Fruit fly (Drosophila melanogaster) whole organism, embryonic: Measurements from ENCODE around the gene aux.
"Not testable (repeated sequence)": the region's sequence is repeated elsewhere in the genome, so short reads cannot be mapped to it uniquely, and the experiment has no call there.

Experiments
- Adf1 ChIP-seq: fragments of 200-800 bp; sonication (Bioruptor generic); IDR thresholded peaks from 2 replicates; pipeline ENCODE4 v1.3.6; 2022; ENCODE audit warnings: missing biosample characterization, missing genetic modification characterization
- Bgb ChIP-seq: fragments of 200-800 bp; sonication (Bioruptor generic); IDR thresholded peaks from 2 replicates; pipeline ENCODE4 v1.3.6; 2022; ENCODE audit warnings: missing biosample characterization, missing genetic modification characterization; ENCODE audit not compliant: partially characterized antibody
- Blimp-1 ChIP-seq: fragments of 200-800 bp; sonication (Bioruptor generic); optimal IDR thresholded peaks from 3 replicates; lab custom pipeline; 2018; ENCODE audit warnings: missing biosample characterization, missing genetic modification characterization, mild to moderate bottlenecking, moderate library complexity, missing genetic modification reagents
- CG10321 ChIP-seq: fragments of 200-800 bp; sonication (Bioruptor generic); IDR thresholded peaks from 2 replicates; pipeline ENCODE4 v1.3.6; 2022; ENCODE audit warnings: missing biosample characterization, missing genetic modification characterization
- CG11695 ChIP-seq: fragments of 200-800 bp; sonication (Bioruptor generic); IDR thresholded peaks from 3 replicates; pipeline ENCODE4 v1.3.6; 2022; ENCODE audit warnings: missing biosample characterization, missing genetic modification characterization
- CG11723 ChIP-seq: fragments of 200-800 bp; sonication (Bioruptor generic); optimal IDR thresholded peaks from 2 replicates; lab custom pipeline; 2017; ENCODE audit warnings: missing biosample characterization, mild to moderate bottlenecking, missing genetic modification characterization
- CG12155 ChIP-seq: fragments of 200-800 bp; sonication (Bioruptor generic); optimal IDR thresholded peaks from 3 replicates; lab custom pipeline; 2016; ENCODE audit warnings: missing biosample characterization, missing genetic modification characterization
- CG12659 ChIP-seq: fragments of 200-800 bp; sonication (Bioruptor generic); optimal IDR thresholded peaks from 3 replicates; lab custom pipeline; 2017; ENCODE audit warnings: mild to moderate bottlenecking, missing biosample characterization, missing genetic modification reagents, missing genetic modification characterization
- CG12769 ChIP-seq: fragments of 200-800 bp; sonication (Bioruptor generic); optimal IDR thresholded peaks from 2 replicates; lab custom pipeline; 2019; ENCODE audit warnings: missing biosample characterization, mild to moderate bottlenecking, missing genetic modification characterization, moderate library complexity
- CG16813 ChIP-seq: fragments of 200-800 bp; sonication (Bioruptor generic); IDR thresholded peaks from 3 replicates; pipeline ENCODE4 v1.3.6; 2022; ENCODE audit warnings: missing biosample characterization, missing genetic modification characterization; ENCODE audit not compliant: partially characterized antibody
- CG17802 ChIP-seq: fragments of 200-800 bp; sonication (Bioruptor generic); optimal IDR thresholded peaks from 2 replicates; lab custom pipeline; 2018; ENCODE audit warnings: missing biosample characterization, mild to moderate bottlenecking, missing genetic modification characterization, moderate library complexity
- CG18599 ChIP-seq: fragments of 200-800 bp; sonication (Bioruptor generic); optimal IDR thresholded peaks from 3 replicates; lab custom pipeline; 2017; ENCODE audit warnings: missing biosample characterization, missing genetic modification characterization, mild to moderate bottlenecking, moderate library complexity, missing genetic modification reagents
- CG30020 ChIP-seq: fragments of 200-800 bp; optimal IDR thresholded peaks from 2 replicates; lab custom pipeline; 2019; ENCODE audit warnings: missing biosample characterization, mild to moderate bottlenecking, missing genetic modification characterization, moderate library complexity
- CG3163 ChIP-seq: fragments of 200-800 bp; sonication (Bioruptor generic); optimal IDR thresholded peaks from 3 replicates; lab custom pipeline; 2016; ENCODE audit warnings: missing biosample characterization, missing genetic modification characterization
- CG4617 ChIP-seq: fragments of 200-800 bp; sonication (Bioruptor generic); optimal IDR thresholded peaks from 3 replicates; lab custom pipeline; 2016; ENCODE audit warnings: missing biosample characterization, missing genetic modification characterization, borderline replicate concordance
- CG6683 ChIP-seq: fragments of 200-800 bp; sonication (Bioruptor generic); optimal IDR thresholded peaks from 2 replicates; lab custom pipeline; 2017; ENCODE audit warnings: missing biosample characterization, mild to moderate bottlenecking, missing genetic modification characterization, missing genetic modification reagents
- CG6791 ChIP-seq: fragments of 200-800 bp; sonication (Bioruptor generic); IDR thresholded peaks from 3 replicates; pipeline ENCODE4 v1.3.6; 2022; ENCODE audit warnings: missing biosample characterization, missing genetic modification characterization; ENCODE audit not compliant: partially characterized antibody
- CG8290 ChIP-seq, 3 experiments: fragments of 200-800 bp; sonication (Bioruptor generic); optimal IDR thresholded peaks; 2 replicates each; lab custom pipeline; 2016 to 2019; ENCODE audit warnings: missing biosample characterization in 3 of 3, missing genetic modification characterization in 3 of 3, mild to moderate bottlenecking in 2 of 3, moderate library complexity in 1 of 3
- CG9876 ChIP-seq: fragments of 200-800 bp; sonication (Bioruptor generic); optimal IDR thresholded peaks from 2 replicates; lab custom pipeline; 2016; ENCODE audit warnings: missing biosample characterization, missing genetic modification characterization
- CG9932 ChIP-seq: fragments of 200-800 bp; sonication (Bioruptor generic); IDR thresholded peaks from 2 replicates; pipeline ENCODE4 v1.3.6; 2022; ENCODE audit warnings: missing biosample characterization, missing genetic modification characterization
- E2f2 ChIP-seq: fragments of 200-800 bp; sonication (Bioruptor generic); IDR thresholded peaks from 2 replicates; pipeline ENCODE4 v1.3.6; 2022; ENCODE audit warnings: missing biosample characterization, missing genetic modification characterization
- Ets65A ChIP-seq: fragments of 200-800 bp; sonication (Bioruptor generic); peaks from one replicate; lab custom pipeline; 2016; ENCODE audit warnings: missing biosample characterization, missing genetic modification characterization
- HLH3B ChIP-seq: fragments of 200-800 bp; sonication (Bioruptor generic); IDR thresholded peaks from 2 replicates; pipeline ENCODE4 v1.3.6; 2022; ENCODE audit warnings: missing biosample characterization, missing genetic modification characterization
- Med ChIP-seq: fragments of 200-800 bp; sonication (Bioruptor generic); peaks from one replicate; lab custom pipeline; 2016; ENCODE audit warnings: missing biosample characterization, missing genetic modification characterization, mild to moderate bottlenecking, inconsistent platforms, moderate library complexity
- Mes4 ChIP-seq: fragments of 200-800 bp; sonication (Bioruptor generic); optimal IDR thresholded peaks from 2 replicates; lab custom pipeline; 2016; ENCODE audit warnings: missing biosample characterization, missing genetic modification characterization
- Optix ChIP-seq: fragments of 200-800 bp; sonication (Bioruptor generic); IDR thresholded peaks from 3 replicates; pipeline ENCODE4 v1.3.6; 2022; ENCODE audit warnings: missing biosample characterization, missing genetic modification characterization
- TFAM ChIP-seq: fragments of 200-800 bp; sonication (Bioruptor generic); optimal IDR thresholded peaks from 2 replicates; lab custom pipeline; 2017; ENCODE audit warnings: missing biosample characterization, missing genetic modification characterization, inconsistent platforms
- Trl ChIP-seq, 3 experiments: fragments of >200 bp in 2 of 3; fragments of 200-800 bp in 1 of 3; sonication (Bioruptor generic) in 1 of 3; optimal IDR thresholded peaks; 2 replicates in 1 of 3; 3 replicates in 2 of 3; lab custom pipeline; 2016 to 2017; ENCODE audit warnings: missing biosample characterization in 1 of 3, missing genetic modification characterization in 1 of 3
- amos ChIP-seq: fragments of 200-800 bp; sonication (Bioruptor generic); IDR thresholded peaks from 2 replicates; pipeline ENCODE4 v1.3.6; 2022; ENCODE audit warnings: missing biosample characterization, missing genetic modification characterization; ENCODE audit not compliant: partially characterized antibody
- cato ChIP-seq: fragments of 200-800 bp; sonication (Bioruptor generic); optimal IDR thresholded peaks from 2 replicates; lab custom pipeline; 2016; ENCODE audit warnings: missing biosample characterization, missing genetic modification characterization, borderline replicate concordance
- esg ChIP-seq: fragments of 200-800 bp; sonication (Bioruptor generic); conservative IDR thresholded peaks from 2 replicates; pipeline ENCODE4 v1.3.6; 2022; ENCODE audit warnings: missing biosample characterization, missing genetic modification characterization
- grn ChIP-seq: fragments of 200-800 bp; sonication (Bioruptor generic); optimal IDR thresholded peaks from 3 replicates; lab custom pipeline; 2017; ENCODE audit warnings: missing biosample characterization, missing genetic modification characterization
- hkb ChIP-seq, 2 experiments: fragments of 200-800 bp in 1 of 2; fragments of >200 bp in 1 of 2; sonication (Bioruptor generic) in 1 of 2; IDR thresholded peaks in 1 of 2; optimal IDR thresholded peaks in 1 of 2; 2 replicates each; pipeline versions ENCODE4 v1.3.6 to Lab custom; 2017 to 2022; ENCODE audit warnings: missing biosample characterization in 1 of 2, missing genetic modification characterization in 1 of 2
- inv ChIP-seq: fragments of 200-800 bp; sonication (Bioruptor generic); IDR thresholded peaks from 2 replicates; pipeline ENCODE4 v1.3.6; 2022; ENCODE audit warnings: missing biosample characterization, missing genetic modification characterization; ENCODE audit not compliant: partially characterized antibody
- jumu ChIP-seq: fragments of 200-800 bp; sonication (Bioruptor generic); optimal IDR thresholded peaks from 3 replicates; lab custom pipeline; 2016; ENCODE audit warnings: missing biosample characterization, missing genetic modification characterization
- kni ChIP-seq: fragments of 200-800 bp; sonication (Bioruptor generic); optimal IDR thresholded peaks from 3 replicates; lab custom pipeline; 2017; ENCODE audit warnings: mild to moderate bottlenecking, missing biosample characterization, missing genetic modification reagents, missing genetic modification characterization
- mam ChIP-seq: fragments of 200-800 bp; sonication (Bioruptor generic); optimal IDR thresholded peaks from 3 replicates; lab custom pipeline; 2016; ENCODE audit warnings: missing biosample characterization, missing genetic modification characterization
- mirr ChIP-seq: fragments of 200-800 bp; sonication (Bioruptor generic); optimal IDR thresholded peaks from 3 replicates; lab custom pipeline; 2018; ENCODE audit warnings: missing biosample characterization, mild to moderate bottlenecking, missing genetic modification characterization
- mld ChIP-seq: fragments of 200-800 bp; sonication (Bioruptor generic); IDR thresholded peaks from 3 replicates; pipeline ENCODE4 v1.3.6; 2022; ENCODE audit warnings: missing biosample characterization, missing genetic modification characterization; ENCODE audit not compliant: partially characterized antibody
- sens ChIP-seq: fragments of 200-800 bp; sonication (Bioruptor generic); peaks from one replicate; lab custom pipeline; 2016; ENCODE audit warnings: missing biosample characterization, missing genetic modification characterization
- sens-2 ChIP-seq: fragments of 200-800 bp; sonication (Bioruptor generic); IDR thresholded peaks from 2 replicates; pipeline ENCODE4 v1.3.6; 2022; ENCODE audit warnings: missing biosample characterization, missing genetic modification characterization
- twi ChIP-seq: fragments of 200-800 bp; optimal IDR thresholded peaks from 2 replicates; lab custom pipeline; 2019; ENCODE audit warnings: missing biosample characterization, mild to moderate bottlenecking, missing genetic modification characterization, moderate library complexity
- yki ChIP-seq: fragments of >200 bp; optimal IDR thresholded peaks from 3 replicates; lab custom pipeline; 2018

The aux gene

DNA sequence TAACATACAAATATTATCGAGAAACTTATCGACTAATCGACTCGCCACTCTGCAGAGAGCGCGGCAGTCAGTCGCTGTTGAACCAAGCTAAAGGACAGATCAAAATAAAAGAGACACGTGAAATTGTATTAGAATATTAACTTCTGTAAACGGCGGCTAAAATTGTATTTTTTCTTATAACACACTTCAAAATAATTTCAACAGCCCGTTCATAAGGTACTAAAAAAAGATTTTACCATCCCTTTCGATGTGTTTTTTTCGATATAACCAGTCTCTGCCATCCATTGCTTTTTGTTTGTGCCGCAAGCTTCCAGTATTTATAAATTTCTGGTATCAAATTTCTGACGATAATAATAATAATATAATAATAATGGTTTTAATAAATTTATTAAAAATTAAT, at the start of gene aux:
Gene aux (plus strand): TSS at position 301 of the 400 bp plus-strand sequence.
- TF ChIP-seq CG9876; CG9932 (GFP tag; lab: Robert Waterston, UW); twi (tag; lab: Kevin White, UChicago): not testable (repeated sequence)

DNA sequence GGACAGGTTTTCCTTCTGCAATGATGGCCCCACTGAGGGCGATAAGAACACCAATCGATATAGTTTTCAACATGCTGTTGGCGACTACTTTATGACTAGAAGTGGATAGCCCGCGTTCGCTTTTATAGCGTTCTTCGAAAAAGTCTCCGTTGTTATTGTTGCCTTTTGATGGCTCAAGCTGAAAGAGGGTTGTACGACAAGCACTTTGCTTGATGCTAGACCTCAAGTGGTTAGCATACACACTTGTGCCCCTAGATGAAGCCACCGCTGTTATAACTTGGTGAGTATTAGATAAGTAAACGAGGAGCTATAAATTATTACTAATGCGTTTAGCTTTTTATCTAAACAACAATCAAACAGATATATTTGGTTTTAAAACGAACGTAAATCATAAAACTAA, 49.4 kb upstream of the aux start, which contains the start of gene CG40198:
Gene CG40198 (minus strand): TSS at position 101 of the 400 bp plus-strand sequence.
- TF ChIP-seq mam (GFP tag; lab: Kevin White, UChicago): no peak
- TF ChIP-seq CG11695: no peak
- no peak for TF ChIP-seq CG30020
- no peak for TF ChIP-seq cato (GFP tag; lab: Kevin White, UChicago)
- no peak for TF ChIP-seq Optix (GFP tag; lab: Robert Waterston, UW)
- TF ChIP-seq mirr (GFP tag; lab: Kevin White, UChicago): no peak
- TF ChIP-seq Bgb (GFP tag; lab: Robert Waterston, UW): no peak
- no peak for TF ChIP-seq CG12155
- no peak for TF ChIP-seq E2f2 (GFP tag; lab: Robert Waterston, UW)
- TF ChIP-seq CG17802: no peak
- TF ChIP-seq jumu (GFP tag; lab: Kevin White, UChicago): no peak

dm6 chr3R:4174470-4174869, 37.1 kb upstream of the aux start, which contains the start of gene CG12581:
TSS of gene CG12581 (plus strand) at chr3R:4174632.
- TF ChIP-seq CG11723 (GFP tag; lab: Kevin White, UChicago) (peak; percentile 40), CG8290 (GFP tag; optimal IDR thresholded peaks at IDR 0.05; lab: Kevin White, UChicago) (no peak), CG8290 (tag; optimal IDR thresholded peaks at IDR 0.05; lab: Kevin White, UChicago) (peak in 1 of 2 experiments; percentile 26), kni (GFP tag; lab: Kevin White, UChicago) (peak; percentile 60), amos (GFP tag; lab: Robert Waterston, UW) (peak; percentile 20; the same call in 1 of the 2 replicates), yki (lab: Kevin White, UChicago) (peak; percentile 15), CG18599 (GFP tag; lab: Kevin White, UChicago) (peak; percentile 30), esg (GFP tag; lab: Robert Waterston, UW) (no peak), CG16813 (GFP tag; lab: Robert Waterston, UW) (no peak), grn (peak; percentile 28), TFAM (no peak), HLH3B (GFP tag; lab: Robert Waterston, UW) (peak; percentile 18; the same call in 1 of the 2 replicates), sens-2 (GFP tag; lab: Robert Waterston, UW) (0 out of 2 replicates have a peak, but pooled peaks have one; percentile 13), sens (peak; percentile 7), Med (GFP tag; lab: Kevin White, UChicago) (peak; percentile 87), CG6791 (GFP tag; lab: Robert Waterston, UW) (0 out of 3 replicates have a peak, but pooled peaks have one; percentile 9), Ets65A (GFP tag; lab: Kevin White, UChicago) (peak; percentile 46), mld (peak; percentile 57; the same call in 1 of the 3 replicates), CG4617 (no peak), Bgb (GFP tag; lab: Robert Waterston, UW) (0 out of 2 replicates have a peak, but pooled peaks have one; percentile 2), Adf1 (GFP tag; lab: Robert Waterston, UW) (no peak), hkb (optimal IDR thresholded peaks at IDR 0.05; lab: Kevin White, UChicago) (no peak), hkb (GFP tag; IDR thresholded peaks at IDR 0.05; lab: Robert Waterston, UW) (0 out of 2 replicates have a peak, but pooled peaks have one; percentile 8), CG12769 (tag; lab: Kevin White, UChicago) (peak; percentile 55), CG12659 (peak; percentile 1), CG10321 (GFP tag; lab: Robert Waterston, UW) (0 out of 2 replicates have a peak, but pooled peaks have one; percentile 6), Trl (optimal IDR thresholded peaks at IDR 0.05; lab: Kevin White, UChicago) (peak; percentile 59 to 75), Trl (GFP tag; optimal IDR thresholded peaks at IDR 0.05; lab: Kevin White, UChicago) (no peak), inv (peak; percentile 32; the same call in 1 of the 2 replicates), CG6683 (no peak), Blimp-1 (peak; percentile 56), CG3163 (GFP tag; lab: Kevin White, UChicago) (peak; percentile 22), Mes4 (GFP tag; lab: Kevin White, UChicago) (no peak)
